Worm (Caenorhabditis elegans): ENCODE results near the gene ZK512.1.
A peak's percentile ranks its signal among the peaks of the same experiment; 100 is the strongest.

The ZK512.1 gene

DNA sequence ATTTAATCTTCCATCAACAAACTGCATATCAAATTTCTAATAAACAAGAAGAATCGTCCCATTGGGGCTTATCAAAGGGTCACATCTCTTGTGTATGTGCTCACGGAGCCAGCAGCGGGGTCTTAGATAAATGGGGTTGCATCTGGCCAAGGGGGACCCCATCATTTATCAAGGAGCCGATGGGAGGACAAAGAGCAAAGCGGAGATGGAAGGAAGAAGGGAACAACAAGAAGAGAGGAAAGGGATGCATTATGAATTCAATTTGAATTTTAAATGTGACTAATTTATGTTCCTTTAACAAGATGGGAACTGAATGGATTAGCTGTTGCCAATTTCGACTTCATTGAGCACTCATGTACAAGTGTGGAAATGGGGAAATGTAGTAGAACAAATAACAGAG is 30.4 kb upstream of the ZK512.1 start:
- peak; percentile 84 for TF ChIP-seq mab-5 (tag; optimal IDR thresholded peaks at IDR 0.05)
- peak; percentile 9 for TF ChIP-seq lin-39 (tag; optimal IDR thresholded peaks at IDR 0.05)
- TF ChIP-seq lsy-2 (tag; optimal IDR thresholded peaks at IDR 0.05), result peak in 1 of 2 experiments; percentile 50
- peak; percentile 42 for TF ChIP-seq zag-1 (tag; optimal IDR thresholded peaks at IDR 0.05)
- no peak for TF ChIP-seq Y55F3AM.14 (GFP tag; optimal IDR thresholded peaks at IDR 0.05)
- no peak for TF ChIP-seq egl-27 (tag; optimal IDR thresholded peaks at IDR 0.05)
- TF ChIP-seq aly-2 (tag; optimal IDR thresholded peaks at IDR 0.05), result no peak
- peak; percentile 44 for TF ChIP-seq F13H6.1 (tag; optimal IDR thresholded peaks at IDR 0.05)
- TF ChIP-seq blmp-1 (tag; optimal IDR thresholded peaks at IDR 0.05; ENCODE audit: insufficient read depth), result no peak
- no peak for TF ChIP-seq nhr-25 (tag; optimal IDR thresholded peaks at IDR 0.05)
- TF ChIP-seq sma-9 (GFP tag; optimal IDR thresholded peaks at IDR 0.05), result peak; percentile 35
- TF ChIP-seq sma-9 (tag; optimal IDR thresholded peaks at IDR 0.05), result no peak
- peak; percentile 28 for TF ChIP-seq C34F6.9 (tag; optimal IDR thresholded peaks at IDR 0.05)

DNA sequence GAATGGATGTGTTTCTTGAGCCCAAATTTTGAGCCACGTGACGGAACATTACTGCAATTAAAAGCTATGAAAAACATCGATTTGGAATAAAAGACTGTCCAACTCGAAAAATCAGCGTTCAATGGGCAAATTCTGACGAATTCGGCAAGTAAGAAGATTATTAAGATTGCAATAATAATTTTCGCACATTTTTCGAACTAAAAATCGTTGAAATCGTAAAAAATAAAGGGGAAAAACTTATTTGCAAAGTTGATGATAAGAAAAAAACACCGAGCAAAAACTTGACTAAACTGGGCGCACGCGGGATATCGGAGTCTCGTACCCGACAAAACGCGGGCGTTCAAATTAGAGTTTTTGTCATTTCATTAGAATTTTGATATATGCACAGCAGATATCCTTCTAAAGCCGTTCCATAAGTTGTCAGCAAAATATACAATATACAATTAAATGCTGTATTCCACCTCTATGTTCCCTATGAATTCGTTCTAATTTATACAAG is 25.4 kb upstream of the ZK512.1 start, which contains the start of the genes mccc-2 and mrpl-44:
mccc-2 (minus strand) TSS at position 51 of the 499 bp plus-strand sequence.
mrpl-44 (minus strand) TSS at position 51 of the 499 bp plus-strand sequence.
- TF ChIP-seq gmeb-1 (tag; optimal IDR thresholded peaks at IDR 0.05) (peak; percentile 90), alr-1 (tag; optimal IDR thresholded peaks at IDR 0.05) (no peak), lsy-2 (tag; optimal IDR thresholded peaks at IDR 0.05) (peak in 1 of 2 experiments; percentile 40), fos-1 (tag; optimal IDR thresholded peaks at IDR 0.05) (peak; percentile 7), skn-1 (tag; optimal IDR thresholded peaks at IDR 0.05) (no peak), elt-1 (tag; optimal IDR thresholded peaks at IDR 0.05) (no peak), mbf-1 (tag; optimal IDR thresholded peaks at IDR 0.05) (no peak), peb-1 (tag; optimal IDR thresholded peaks at IDR 0.05) (no peak), C34F6.9 (tag; optimal IDR thresholded peaks at IDR 0.05) (peak; percentile 36), unc-55 (GFP tag; optimal IDR thresholded peaks at IDR 0.05) (peak; percentile 51), nhr-11 (tag; optimal IDR thresholded peaks at IDR 0.05) (no peak), nhr-10 (tag; optimal IDR thresholded peaks at IDR 0.05) (no peak), aly-2 (tag; optimal IDR thresholded peaks at IDR 0.05) (no peak)

DNA sequence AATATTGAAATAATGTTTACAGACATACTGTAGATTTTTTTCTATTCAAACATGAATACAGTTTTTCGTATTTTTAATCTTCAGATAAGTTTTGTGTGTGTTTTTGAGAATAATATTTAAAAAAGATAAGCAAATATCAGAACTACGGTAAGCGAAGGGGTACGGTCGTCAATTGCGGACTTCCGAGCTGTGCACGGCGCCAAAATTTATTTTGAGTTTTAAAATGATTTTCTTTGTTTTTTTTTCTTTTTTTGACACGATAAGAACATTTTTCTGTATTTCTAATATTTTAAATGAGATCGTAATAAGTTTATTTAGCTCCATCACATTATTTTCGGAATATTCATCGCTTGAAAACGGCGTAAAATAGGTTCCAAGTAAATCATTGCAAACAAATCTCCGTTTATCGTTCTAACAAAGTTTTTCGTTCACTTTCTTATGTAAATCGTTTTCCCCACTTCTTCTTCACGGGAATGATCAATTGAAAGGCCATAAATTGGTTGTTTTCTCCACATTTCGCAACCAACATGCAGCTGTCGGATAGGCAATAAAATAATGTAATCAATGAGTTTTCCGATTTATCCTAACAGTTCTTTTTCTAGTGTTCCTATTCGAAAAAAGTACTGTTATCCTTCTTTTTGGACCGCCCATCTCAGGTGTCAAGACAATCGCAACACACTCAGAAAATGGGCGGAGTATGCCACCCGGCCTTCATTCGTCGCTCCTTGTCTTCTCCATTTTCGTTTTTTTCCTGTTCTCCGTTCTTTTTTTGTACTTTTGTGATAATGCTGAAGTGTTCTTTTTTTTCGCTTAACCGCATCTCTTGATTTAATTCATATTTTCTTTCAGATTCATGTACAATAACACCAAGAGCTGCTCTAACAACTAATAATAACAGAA is 23.1 kb upstream of the ZK512.1 start, which contains the start of gene glp-1:
glp-1 (plus strand) TSS at position 850 of the 900 bp plus-strand sequence.
- TF ChIP-seq ama-1 (optimal IDR thresholded peaks at IDR 0.05) (no peak), crh-2 (tag; optimal IDR thresholded peaks at IDR 0.05) (no peak), blmp-1 (tag; optimal IDR thresholded peaks at IDR 0.05; ENCODE audit: insufficient read depth) (no peak), snpc-4 (tag; optimal IDR thresholded peaks at IDR 0.05) (no peak), lin-11 (tag; optimal IDR thresholded peaks at IDR 0.05) (no peak), zag-1 (tag; optimal IDR thresholded peaks at IDR 0.05) (no peak)

- TF ChIP-seq ama-1 (optimal IDR thresholded peaks at IDR 0.05), result no peak
- no peak for TF ChIP-seq skn-1 (tag; optimal IDR thresholded peaks at IDR 0.05)
- no peak for TF ChIP-seq fos-1 (tag; optimal IDR thresholded peaks at IDR 0.05)
- TF ChIP-seq egl-27 (tag; optimal IDR thresholded peaks at IDR 0.05), result no peak
- no peak for TF ChIP-seq C34F6.9 (tag; optimal IDR thresholded peaks at IDR 0.05)
- TF ChIP-seq unc-39 (tag; optimal IDR thresholded peaks at IDR 0.05), result no peak
- TF ChIP-seq unc-55 (GFP tag; optimal IDR thresholded peaks at IDR 0.05), result no peak
- no peak for TF ChIP-seq ceh-82 (tag; optimal IDR thresholded peaks at IDR 0.05)
- no peak for TF ChIP-seq peb-1 (tag; optimal IDR thresholded peaks at IDR 0.05)
- TF ChIP-seq nhr-129 (tag; optimal IDR thresholded peaks at IDR 0.05), result no peak
- no peak for TF ChIP-seq F13H6.1 (tag; optimal IDR thresholded peaks at IDR 0.05)
- TF ChIP-seq elt-3 (tag; optimal IDR thresholded peaks at IDR 0.05), result no peak
- no peak for TF ChIP-seq mdl-1 (tag; optimal IDR thresholded peaks at IDR 0.05)
Measured at ce11 chrIII:9101212-9101611, 13.5 kb upstream of the ZK512.1 start, which contains the start of gene ZK507.1. ZK507.1 (minus strand) TSS chrIII:9101312.

DNA sequence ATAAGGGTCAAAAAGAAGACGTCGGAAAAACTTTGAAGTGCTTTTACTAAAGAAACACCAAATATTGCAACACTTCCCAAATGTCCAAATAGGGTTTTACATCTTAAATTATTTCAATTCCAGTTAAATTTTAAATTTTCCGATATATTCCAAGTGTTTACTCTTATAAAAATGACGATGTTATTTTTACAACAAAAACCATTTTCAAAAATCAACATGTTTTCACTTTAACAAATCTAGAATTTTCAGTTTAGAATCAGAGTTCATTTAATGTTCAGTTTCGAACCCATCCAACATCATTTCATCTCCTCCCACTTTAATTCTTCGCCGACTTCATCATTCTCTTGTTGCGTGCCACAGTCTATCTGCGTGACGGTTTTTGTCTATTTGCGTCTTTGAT is 11.1 kb upstream of the ZK512.1 start, which contains the start of gene dos-1:
dos-1 (plus strand) TSS at position 301 of the 400 bp plus-strand sequence.
- TF ChIP-seq unc-55 (GFP tag; optimal IDR thresholded peaks at IDR 0.05), result no peak
- no peak for TF ChIP-seq unc-39 (tag; optimal IDR thresholded peaks at IDR 0.05)
- TF ChIP-seq C34F6.9 (tag; optimal IDR thresholded peaks at IDR 0.05), result no peak
- TF ChIP-seq lin-11 (tag; optimal IDR thresholded peaks at IDR 0.05), result no peak
- no peak for TF ChIP-seq blmp-1 (tag; optimal IDR thresholded peaks at IDR 0.05; ENCODE audit: insufficient read depth)
- TF ChIP-seq F13H6.1 (tag; optimal IDR thresholded peaks at IDR 0.05), result no peak
- TF ChIP-seq snpc-4 (tag; optimal IDR thresholded peaks at IDR 0.05), result no peak
- TF ChIP-seq ztf-1 (GFP tag; conservative IDR thresholded peaks at IDR 0.05), result no peak
- TF ChIP-seq mdl-1 (tag; optimal IDR thresholded peaks at IDR 0.05), result no peak
- no peak for TF ChIP-seq nhr-12 (tag; optimal IDR thresholded peaks at IDR 0.05)
- TF ChIP-seq ztf-4 (tag; optimal IDR thresholded peaks at IDR 0.05), result no peak
- TF ChIP-seq ztf-11 (tag; optimal IDR thresholded peaks at IDR 0.05), result no peak
- TF ChIP-seq ceh-82 (tag; optimal IDR thresholded peaks at IDR 0.05), result no peak
- no peak for TF ChIP-seq nhr-10 (tag; optimal IDR thresholded peaks at IDR 0.05)

Data from whole organism, L2 larva.